Worm (Caenorhabditis elegans) whole organism, young adult: ENCODE measurements around the gene scl-1.

Experiments used
- F22D6.2 ChIP-seq: sonication (generic microtip); optimal IDR thresholded peaks from 2 replicates; lab custom pipeline; 2016; ENCODE audit warnings: mild to moderate bottlenecking, missing genetic modification characterization, missing compliant biosample characterization
- F37B4.10 ChIP-seq: fragments of 200-800 bp; sonication (Bioruptor generic); IDR thresholded peaks from 2 replicates; pipeline ENCODE4 v1.3.6; 2022; ENCODE audit warnings: missing genetic modification characterization, missing compliant biosample characterization
- Y56A3A.18 ChIP-seq: fragments of 200-800 bp; sonication (Bioruptor generic); IDR thresholded peaks from 2 replicates; pipeline ENCODE4 v1.3.6; 2022; ENCODE audit warnings: missing genetic modification reagents, missing genetic modification characterization, missing compliant biosample characterization
- Y79H2A.3 ChIP-seq: fragments of 200-800 bp; sonication (Bioruptor generic); conservative IDR thresholded peaks from 2 replicates; pipeline ENCODE4 v1.3.6; 2022; ENCODE audit warnings: missing genetic modification reagents, missing genetic modification characterization, missing compliant biosample characterization
- ama-1 ChIP-seq, 3 experiments: fragments of 150-350 bp in 1 of 3; sonication (generic microtip) in 2 of 3; optimal IDR thresholded peaks; 2 replicates each; lab custom pipeline; 2014 to 2018; ENCODE audit warnings: missing biosample characterization in 2 of 3, missing genetic modification characterization in 2 of 3, missing genetic modification reagents in 2 of 3
- fkh-3 ChIP-seq: sonication (generic microtip); optimal IDR thresholded peaks from 2 replicates; lab custom pipeline; 2016; ENCODE audit warnings: mild to moderate bottlenecking, missing genetic modification characterization, missing compliant biosample characterization
- nfya-1 ChIP-seq: sonication (generic microtip); optimal IDR thresholded peaks from 2 replicates; lab custom pipeline; 2017; ENCODE audit warnings: antibody characterized with exemption, missing compliant biosample characterization, missing genetic modification characterization, borderline replicate concordance; ENCODE audit not compliant: insufficient read depth
- sea-2 ChIP-seq: fragments of 200-800 bp; sonication (Bioruptor generic); IDR thresholded peaks from 2 replicates; pipeline ENCODE4 v1.3.6; 2022; ENCODE audit warnings: missing genetic modification characterization, missing compliant biosample characterization
- somi-1 ChIP-seq: fragments of 200-800 bp; sonication (Bioruptor generic); optimal IDR thresholded peaks from 2 replicates; lab custom pipeline; 2018; ENCODE audit warnings: mild to moderate bottlenecking, missing genetic modification characterization, missing compliant biosample characterization

ce11 chrIV:13070142-13070541 is 14.0 kb downstream of the scl-1 start, which contains the start of gene scl-7:
- TF ChIP-seq F37B4.10 (GFP tag; lab: Robert Waterston, UW) = no peak
- TF ChIP-seq ama-1 (optimal IDR thresholded peaks at IDR 0.05; lab: Kevin White, UChicago) = no peak
- no peak for TF ChIP-seq ama-1 (GFP tag; optimal IDR thresholded peaks at IDR 0.05; lab: Kevin White, UChicago)
- no peak for TF ChIP-seq Y79H2A.3 (GFP tag; lab: Robert Waterston, UW)
- no peak for TF ChIP-seq somi-1 (GFP tag; lab: Kevin White, UChicago)
- TF ChIP-seq Y56A3A.18 (GFP tag; lab: Robert Waterston, UW) = no peak
- TF ChIP-seq sea-2 (GFP tag; lab: Robert Waterston, UW) = no peak
- TF ChIP-seq nfya-1 (tag; lab: Kevin White, UChicago) = no peak
- TF ChIP-seq F22D6.2 (tag; lab: Kevin White, UChicago) = no peak
- TF ChIP-seq fkh-3 (tag; lab: Kevin White, UChicago) = no peak
